Fruit fly (Drosophila melanogaster) whole organism, wandering third instar larva: ENCODE measurements around the gene Adgf-A2.

ENCODE experiments used
- Abd-B ChIP-seq: fragments of >200 bp; optimal IDR thresholded peaks from 2 replicates; lab custom pipeline; 2017; ENCODE audit warnings: missing biosample characterization, missing genetic modification characterization
- CG32264 ChIP-seq: fragments of 200-800 bp; sonication (Bioruptor generic); optimal IDR thresholded peaks from 2 replicates; lab custom pipeline; 2016; ENCODE audit warnings: missing biosample characterization, missing genetic modification characterization
- CrebA ChIP-seq: fragments of 200-800 bp; sonication (Bioruptor generic); optimal IDR thresholded peaks from 2 replicates; lab custom pipeline; 2016; ENCODE audit warnings: missing biosample characterization, mild to moderate bottlenecking, missing genetic modification characterization, borderline replicate concordance
- Dif ChIP-seq: fragments of 200-275, 200-300 bp; sonication (Bioruptor generic); optimal IDR thresholded peaks from 2 replicates; lab custom pipeline; 2018; ENCODE audit warnings: missing biosample characterization, missing genetic modification characterization; ENCODE audit not compliant: partially characterized antibody
- GATAd ChIP-seq: sonication (Bioruptor generic); optimal IDR thresholded peaks from 2 replicates; lab custom pipeline; 2016; ENCODE audit warnings: missing biosample characterization, missing genetic modification characterization
- HLH106 ChIP-seq: fragments of 200-800 bp; optimal IDR thresholded peaks from 3 replicates; lab custom pipeline; 2019; ENCODE audit warnings: missing biosample characterization, mild to moderate bottlenecking, missing genetic modification characterization, moderate library complexity
- Hnf4 ChIP-seq: fragments of 200-800 bp; sonication (Bioruptor generic); optimal IDR thresholded peaks from 2 replicates; lab custom pipeline; 2016; ENCODE audit warnings: missing biosample characterization, mild to moderate bottlenecking, missing genetic modification characterization
- Hr78 ChIP-seq: fragments of >200 bp; optimal IDR thresholded peaks from 2 replicates; lab custom pipeline; 2017; ENCODE audit warnings: missing biosample characterization, missing genetic modification characterization
- Jra ChIP-seq: sonication (Bioruptor generic); optimal IDR thresholded peaks from 2 replicates; lab custom pipeline; 2016; ENCODE audit warnings: missing biosample characterization, missing genetic modification characterization
- Mio ChIP-seq: sonication (Bioruptor generic); optimal IDR thresholded peaks from 2 replicates; lab custom pipeline; 2016; ENCODE audit warnings: missing biosample characterization, missing genetic modification characterization
- Myc ChIP-seq: fragments of >200 bp; optimal IDR thresholded peaks from 2 replicates; lab custom pipeline; 2017
- N ChIP-seq: fragments of >200 bp; optimal IDR thresholded peaks from 2 replicates; lab custom pipeline; 2018; ENCODE audit warnings: missing biosample characterization, missing external identifiers, missing genetic modification characterization
- OdsH ChIP-seq: fragments of 200-800 bp; sonication (Bioruptor generic); optimal IDR thresholded peaks from 2 replicates; lab custom pipeline; 2016; ENCODE audit warnings: missing biosample characterization, mild to moderate bottlenecking, missing genetic modification characterization
- Rel ChIP-seq, 2 experiments: fragments of 200-800 bp; sonication (Bioruptor generic) in 1 of 2; optimal IDR thresholded peaks; 2 replicates in 1 of 2; 3 replicates in 1 of 2; lab custom pipeline; 2016 to 2019; ENCODE audit warnings: mild to moderate bottlenecking in 2 of 2, missing biosample characterization in 2 of 2, missing genetic modification characterization in 2 of 2, moderate library complexity in 1 of 2
- Sp1 ChIP-seq: fragments of 200-800 bp; sonication (Bioruptor generic); optimal IDR thresholded peaks from 3 replicates; lab custom pipeline; 2019; ENCODE audit warnings: missing biosample characterization, mild to moderate bottlenecking, missing genetic modification characterization, moderate library complexity
- br ChIP-seq: fragments of 200-800 bp; sonication (Bioruptor generic); optimal IDR thresholded peaks from 2 replicates; lab custom pipeline; 2016; ENCODE audit warnings: missing biosample characterization, missing genetic modification characterization
- brk ChIP-seq: fragments of 200-800 bp; sonication (Bioruptor generic); optimal IDR thresholded peaks from 2 replicates; lab custom pipeline; 2016; ENCODE audit warnings: missing biosample characterization, mild to moderate bottlenecking, missing genetic modification characterization
- dmrt93B ChIP-seq: fragments of 200-800 bp; sonication (Bioruptor generic); optimal IDR thresholded peaks from 2 replicates; lab custom pipeline; 2018; ENCODE audit warnings: missing biosample characterization, mild to moderate bottlenecking, missing genetic modification characterization
- dsf ChIP-seq: sonication (Bioruptor generic); optimal IDR thresholded peaks from 2 replicates; lab custom pipeline; 2016; ENCODE audit warnings: missing biosample characterization, missing genetic modification characterization, borderline replicate concordance
- ey ChIP-seq: fragments of 200-800 bp; sonication (Bioruptor generic); optimal IDR thresholded peaks from 2 replicates; lab custom pipeline; 2016; ENCODE audit warnings: missing biosample characterization, missing genetic modification characterization
- foxo ChIP-seq, 2 experiments: fragments of 200-800 bp; sonication (Bioruptor generic); optimal IDR thresholded peaks; 2 replicates in 1 of 2; 3 replicates in 1 of 2; lab custom pipeline; 2016 to 2017; ENCODE audit warnings: missing biosample characterization in 2 of 2, missing genetic modification characterization in 2 of 2
- fru ChIP-seq: fragments of 200-800 bp; sonication (Bioruptor generic); optimal IDR thresholded peaks from 3 replicates; lab custom pipeline; 2016; ENCODE audit warnings: missing biosample characterization, mild to moderate bottlenecking, missing genetic modification characterization
- h ChIP-seq: fragments of 200-800 bp; sonication (Bioruptor generic); optimal IDR thresholded peaks from 3 replicates; lab custom pipeline; 2016; ENCODE audit warnings: missing biosample characterization, mild to moderate bottlenecking, missing genetic modification characterization
- jim ChIP-seq: fragments of 175-275, 200-325 bp; sonication (Bioruptor generic); optimal IDR thresholded peaks from 2 replicates; lab custom pipeline; 2016; ENCODE audit warnings: missing biosample characterization, mild to moderate bottlenecking, missing genetic modification characterization
- lola ChIP-seq: fragments of >200 bp; optimal IDR thresholded peaks from 2 replicates; lab custom pipeline; 2017; ENCODE audit warnings: missing biosample characterization, missing genetic modification characterization
- pan ChIP-seq: fragments of >200 bp; optimal IDR thresholded peaks from 2 replicates; lab custom pipeline; 2017
- psq ChIP-seq: fragments of 200-800 bp; sonication (Bioruptor generic); optimal IDR thresholded peaks from 3 replicates; lab custom pipeline; 2017; ENCODE audit warnings: missing biosample characterization, mild to moderate bottlenecking, missing genetic modification characterization, moderate library complexity
- rgr ChIP-seq: fragments of 200-800 bp; sonication (Bioruptor generic); optimal IDR thresholded peaks from 3 replicates; lab custom pipeline; 2016; ENCODE audit warnings: missing biosample characterization, mild to moderate bottlenecking, missing genetic modification characterization
- sage ChIP-seq: fragments of 200-800 bp; sonication (Bioruptor generic); optimal IDR thresholded peaks from 2 replicates; lab custom pipeline; 2016; ENCODE audit warnings: missing biosample characterization, mild to moderate bottlenecking, missing genetic modification characterization
- sv ChIP-seq: fragments of 200-800 bp; sonication (Bioruptor generic); optimal IDR thresholded peaks from 3 replicates; lab custom pipeline; 2016; ENCODE audit warnings: missing biosample characterization, missing genetic modification characterization
- usp ChIP-seq: fragments of >200 bp; optimal IDR thresholded peaks from 2 replicates; lab custom pipeline; 2017; ENCODE audit warnings: missing biosample characterization, missing genetic modification characterization
- woc ChIP-seq: sonication (Bioruptor generic); optimal IDR thresholded peaks from 2 replicates; lab custom pipeline; 2016; ENCODE audit warnings: missing biosample characterization, mild to moderate bottlenecking, missing genetic modification characterization

Adgf-A2 gene

DNA sequence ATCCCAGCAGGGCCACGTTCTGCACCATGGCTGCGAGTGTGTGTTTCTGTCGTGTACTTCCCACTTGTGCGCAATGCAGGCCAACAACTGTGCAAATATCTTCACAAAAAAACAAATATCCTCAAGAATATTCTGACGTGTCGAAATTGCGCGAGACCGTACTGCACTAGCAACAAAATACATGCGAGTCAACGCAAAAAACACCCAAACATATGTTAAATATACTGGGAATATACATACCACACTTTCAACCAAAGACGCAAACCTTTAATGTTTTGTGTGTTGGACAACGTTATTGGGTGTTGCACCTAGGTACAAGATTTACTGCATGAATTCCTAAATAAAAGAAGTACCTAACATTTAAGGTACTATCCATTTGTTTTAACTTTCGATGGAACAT lies 38.1 kb upstream of the Adgf-A2 start, which contains the start of gene NUCB1 (continued):
- TF ChIP-seq sv (peak; percentile 26), GATAd (GFP tag; lab: Kevin White, UChicago) (peak; percentile 26)

DNA sequence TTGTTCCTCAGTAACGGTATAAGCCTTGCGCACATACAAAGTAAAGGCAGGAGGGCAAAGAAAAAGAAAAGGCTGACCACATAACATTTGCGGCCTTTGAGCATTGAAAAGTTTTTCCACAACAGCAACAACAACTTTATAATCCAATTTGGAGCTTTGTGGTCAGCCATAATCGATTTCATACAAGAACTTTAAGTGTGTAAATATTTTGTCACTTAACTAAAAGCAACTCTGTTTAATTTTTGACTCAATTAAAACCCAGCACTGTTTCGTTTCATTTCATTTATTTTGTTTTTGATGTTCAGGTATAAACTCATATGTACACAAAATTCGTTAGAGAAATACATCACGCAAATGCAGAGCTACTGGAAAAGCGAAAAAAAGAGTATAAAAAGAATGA lies 33.5 kb upstream of the Adgf-A2 start, which contains the start of gene CG42816:
Gene CG42816 (minus strand): TSS at position 101 of the 400 bp plus-strand sequence.
- no peak for TF ChIP-seq Myc (lab: Kevin White, UChicago)
- TF ChIP-seq CrebA: no peak
- no peak for TF ChIP-seq jim (GFP tag; lab: Kevin White, UChicago)
- TF ChIP-seq Abd-B (GFP tag; lab: Kevin White, UChicago): no peak
- no peak for TF ChIP-seq sv
- TF ChIP-seq, all 38 proteins: peak for 0

DNA sequence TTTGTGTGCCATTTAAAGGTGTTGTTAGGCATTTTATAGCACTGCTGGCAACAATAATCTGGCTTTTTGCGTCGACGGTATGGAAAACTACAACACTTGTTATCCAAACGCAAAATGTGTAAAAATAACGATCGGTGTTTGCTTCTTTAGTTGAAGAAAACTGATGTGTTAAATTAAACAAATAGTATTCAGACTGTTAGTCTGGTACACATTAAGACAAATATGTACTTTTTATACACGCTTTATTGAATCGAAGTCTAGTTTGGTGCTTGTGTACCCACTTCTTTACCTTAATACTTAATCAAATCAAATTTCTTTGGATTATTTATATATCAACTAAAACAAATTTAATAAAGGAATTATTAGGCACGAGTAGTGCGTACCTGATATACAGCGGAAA lies 27.5 kb upstream of the Adgf-A2 start:
- TF ChIP-seq rgr (no peak), Hr78 (GFP tag; lab: Kevin White, UChicago) (no peak), Hnf4 (no peak), Rel (GFP tag; optimal IDR thresholded peaks at IDR 0.05; lab: Kevin White, UChicago) (no peak), Rel (tag; optimal IDR thresholded peaks at IDR 0.05; lab: Kevin White, UChicago) (no peak), CG32264 (GFP tag; lab: Kevin White, UChicago) (no peak), br (no peak), dmrt93B (GFP tag; lab: Kevin White, UChicago) (no peak), CrebA (no peak), pan (lab: Kevin White, UChicago) (no peak)

DNA sequence AAGACGTTTGTCGTGTGGAACGTTAAGA lies 27.3 kb upstream of the Adgf-A2 start, which contains the start of gene CG42815:
Gene CG42815 (minus strand): TSS at position 20 of the 28 bp plus-strand sequence.
- TF ChIP-seq Jra (GFP tag; lab: Kevin White, UChicago): no peak
- TF ChIP-seq fru (GFP tag; lab: Kevin White, UChicago): no peak
- TF ChIP-seq Sp1 (GFP tag; lab: Kevin White, UChicago): no peak
- no peak for TF ChIP-seq h (GFP tag; lab: Kevin White, UChicago)
- TF ChIP-seq Myc (lab: Kevin White, UChicago): no peak
- TF ChIP-seq pan (lab: Kevin White, UChicago): no peak
- TF ChIP-seq, all 38 proteins: peak for 0

DNA sequence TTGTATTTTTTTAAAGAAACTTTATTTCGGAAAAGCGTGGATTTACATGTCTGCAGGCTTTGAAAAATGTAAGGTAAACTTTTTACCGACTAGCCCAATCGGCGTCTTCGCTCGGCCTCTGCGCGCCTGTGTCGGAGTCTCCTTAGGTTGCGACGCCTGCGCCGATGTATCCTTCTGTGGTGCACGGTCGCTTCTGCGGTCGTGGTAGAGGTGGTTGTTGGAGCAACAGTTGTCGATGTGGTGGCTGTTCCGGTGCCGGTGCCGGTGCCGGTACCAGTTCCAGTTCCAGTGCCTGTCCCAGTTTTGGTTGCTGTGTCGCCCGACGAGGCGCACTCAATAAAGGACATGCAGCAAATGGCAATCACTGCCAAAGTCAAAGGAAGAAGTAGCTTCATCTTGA lies 27.1 kb upstream of the Adgf-A2 start:
- no peak for TF ChIP-seq woc
- no peak for TF ChIP-seq CG32264 (GFP tag; lab: Kevin White, UChicago)
- no peak for TF ChIP-seq sage (GFP tag; lab: Kevin White, UChicago)

DNA sequence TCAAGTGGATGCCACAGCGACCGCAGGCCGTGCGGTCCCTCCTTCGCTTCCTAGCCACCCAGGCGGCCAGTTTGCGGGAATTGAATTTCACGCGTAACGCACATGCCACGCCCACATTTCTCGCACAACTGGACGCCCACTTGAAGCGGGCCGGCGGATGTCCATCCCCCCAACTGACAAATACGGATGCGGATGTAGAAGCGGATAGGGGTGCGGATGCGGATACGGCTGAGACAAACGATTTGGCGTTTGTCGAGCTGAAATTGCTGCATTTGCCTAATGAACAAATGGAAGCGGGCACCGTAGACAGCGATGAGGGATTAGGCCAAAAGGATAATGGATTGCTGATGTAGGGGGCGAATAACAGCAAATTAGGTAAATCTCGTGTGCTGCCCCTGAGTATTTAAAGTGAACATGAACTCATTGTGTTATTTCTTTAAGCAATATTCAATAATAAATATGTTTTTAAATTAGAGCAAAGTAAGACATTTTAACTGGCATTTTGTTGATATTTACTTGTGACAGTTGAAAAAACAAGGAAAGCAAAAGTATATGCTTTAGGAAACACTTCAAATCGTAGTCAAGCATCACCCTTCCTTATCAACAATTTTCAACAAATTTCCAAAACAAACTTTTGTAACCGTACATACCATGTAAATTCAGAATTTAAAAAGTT lies 4.7 kb downstream of the Adgf-A2 start, which contains the start of gene CG32181:
Gene CG32181 (plus strand): TSS at position 626 of the 676 bp plus-strand sequence.
- TF ChIP-seq brk (GFP tag; lab: Kevin White, UChicago) (no peak), ey (GFP tag; lab: Kevin White, UChicago) (no peak), Jra (GFP tag; lab: Kevin White, UChicago) (no peak), usp (GFP tag; lab: Kevin White, UChicago) (no peak), Mio (GFP tag; lab: Kevin White, UChicago) (no peak), Dif (GFP tag; lab: Kevin White, UChicago) (no peak), fru (GFP tag; lab: Kevin White, UChicago) (no peak), sage (GFP tag; lab: Kevin White, UChicago) (no peak), foxo (GFP tag; optimal IDR thresholded peaks at IDR 0.05; lab: Kevin White, UChicago) (no peak), N (GFP tag; lab: Kevin White, UChicago) (no peak), Hr78 (GFP tag; lab: Kevin White, UChicago) (no peak), h (GFP tag; lab: Kevin White, UChicago) (no peak), lola (GFP tag; lab: Kevin White, UChicago) (no peak), Rel (GFP tag; optimal IDR thresholded peaks at IDR 0.05; lab: Kevin White, UChicago) (no peak), Rel (tag; optimal IDR thresholded peaks at IDR 0.05; lab: Kevin White, UChicago) (no peak), HLH106 (tag; lab: Kevin White, UChicago) (no peak), OdsH (GFP tag; lab: Kevin White, UChicago) (no peak)

DNA sequence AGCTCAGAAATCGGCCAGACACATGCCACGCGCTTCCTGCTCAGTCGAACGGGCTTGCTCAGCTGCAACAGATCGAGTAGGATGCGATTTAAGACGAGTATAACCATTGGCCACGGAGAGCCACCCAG lies 6.0 kb downstream of the Adgf-A2 start, which contains the start of gene CG32182:
Gene CG32182 (plus strand): TSS at position 29 of the 128 bp plus-strand sequence.
- no peak for TF ChIP-seq HLH106 (tag; lab: Kevin White, UChicago)
- TF ChIP-seq dsf: no peak
- TF ChIP-seq psq (GFP tag; lab: Kevin White, UChicago): no peak
- TF ChIP-seq Hr78 (GFP tag; lab: Kevin White, UChicago): no peak
- TF ChIP-seq jim (GFP tag; lab: Kevin White, UChicago): no peak
- TF ChIP-seq Abd-B (GFP tag; lab: Kevin White, UChicago): no peak
- TF ChIP-seq, all 38 proteins: peak for 0
